Fruit fly (Drosophila melanogaster): Measurements from ENCODE around the gene Jon65Ai.

The Jon65Ai gene

DNA sequence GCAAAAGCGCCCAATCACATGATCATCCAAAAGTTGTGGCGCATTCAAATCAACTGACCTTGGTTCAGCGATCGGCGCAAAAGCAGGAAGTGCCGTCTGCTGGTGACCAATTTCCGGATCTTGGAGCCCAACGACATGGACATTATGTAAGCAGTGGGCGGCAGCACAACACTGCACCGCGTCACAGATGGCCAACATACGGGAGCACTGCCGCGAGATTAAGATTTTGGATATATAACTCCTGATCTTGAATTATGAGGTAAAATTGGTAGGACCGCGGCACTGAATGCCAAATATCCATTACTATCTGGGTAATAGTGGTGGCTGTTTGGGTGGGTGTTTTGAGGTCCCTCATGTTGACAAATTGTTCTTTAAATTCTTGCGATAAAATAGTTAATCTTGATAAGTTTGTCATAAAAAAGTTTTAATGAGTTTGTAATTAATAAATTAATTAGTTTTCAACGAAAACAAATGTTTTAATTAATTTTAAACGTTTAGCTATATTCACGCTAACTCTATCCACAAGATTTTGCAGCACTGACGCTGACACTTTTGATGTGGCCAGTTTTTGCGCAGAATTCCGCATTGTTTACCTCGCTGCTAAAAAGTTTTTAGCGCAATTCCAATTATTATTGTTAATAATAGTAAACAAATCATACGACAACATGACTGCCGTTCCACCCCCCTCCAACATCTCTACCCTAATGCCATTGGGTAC, 20.9 kb upstream of the Jon65Ai start, which contains the start of the genes CG13295 and CG6610 (continued):
- peak; percentile 38 for TF ChIP-seq BEAF-32 (GFP tag; optimal IDR thresholded peaks at IDR 0.05)
- TF ChIP-seq H15 (GFP tag; IDR thresholded peaks at IDR 0.05): peak; percentile 20; the same call in 1 of the 3 replicates
- no peak for TF ChIP-seq run (tag; optimal IDR thresholded peaks at IDR 0.05)
- peak; percentile 40 for TF ChIP-seq scrt (GFP tag; optimal IDR thresholded peaks at IDR 0.05)
- TF ChIP-seq crp (GFP tag; optimal IDR thresholded peaks at IDR 0.05): peak in 1 of 2 experiments; percentile 25
- peak; percentile 76 for TF ChIP-seq CG9817 (tag; optimal IDR thresholded peaks at IDR 0.05)
- TF ChIP-seq CG7556 (GFP tag; optimal IDR thresholded peaks at IDR 0.05): peak; percentile 28
- peak; percentile 71 for TF ChIP-seq CG3847 (GFP tag; IDR thresholded peaks at IDR 0.05)
- peak; percentile 50 for TF ChIP-seq Abd-B (GFP tag; optimal IDR thresholded peaks at IDR 0.05)
- no peak for TF ChIP-seq CG18476 (GFP tag; optimal IDR thresholded peaks at IDR 0.05)
- no peak for TF ChIP-seq CG14965 (GFP tag; optimal IDR thresholded peaks at IDR 0.05; ENCODE audit: borderline replicate concordance)
- TF ChIP-seq hbn (GFP tag; IDR thresholded peaks at IDR 0.05; ENCODE audit: partially characterized antibody): no peak
- TF ChIP-seq pho (GFP tag; optimal IDR thresholded peaks at IDR 0.05): peak; percentile 59
- no peak for TF ChIP-seq CG1792 (GFP tag; optimal IDR thresholded peaks at IDR 0.05)
- peak; percentile 44 for TF ChIP-seq CG12155 (GFP tag; optimal IDR thresholded peaks at IDR 0.05)
- 0 out of 3 replicates have a peak, but pooled peaks have one; percentile 15 for TF ChIP-seq CG2889 (GFP tag; IDR thresholded peaks at IDR 0.05)
- peak; percentile 22 for TF ChIP-seq Sry-δ (GFP tag; optimal IDR thresholded peaks at IDR 0.05)
- peak; percentile 66 for TF ChIP-seq Fer3 (tag; optimal IDR thresholded peaks at IDR 0.05)
- TF ChIP-seq Lim3 (GFP tag; IDR thresholded peaks at IDR 0.05): no peak
- no peak for TF ChIP-seq chm (GFP tag; IDR thresholded peaks at IDR 0.05)
- TF ChIP-seq CG6654 (GFP tag; optimal IDR thresholded peaks at IDR 0.05): no peak
- peak; percentile 58 for TF ChIP-seq trem (tag; optimal IDR thresholded peaks at IDR 0.05)
- TF ChIP-seq toy (GFP tag; IDR thresholded peaks at IDR 0.05): no peak
- peak; percentile 39 for TF ChIP-seq pzg (GFP tag; optimal IDR thresholded peaks at IDR 0.05)
- no peak for TF ChIP-seq HLHmδ (GFP tag; optimal IDR thresholded peaks at IDR 0.05)
- peak; percentile 55 for TF ChIP-seq Dek (tag; optimal IDR thresholded peaks at IDR 0.05)
- TF ChIP-seq YL-1 (GFP tag; optimal IDR thresholded peaks at IDR 0.05): peak; percentile 46
- TF ChIP-seq CG32772 (GFP tag; IDR thresholded peaks at IDR 0.05): 0 out of 2 replicates have a peak, but pooled peaks have one; percentile 28
- peak; percentile 77 for TF ChIP-seq Sin3A (optimal IDR thresholded peaks at IDR 0.05)
- TF ChIP-seq slbo (GFP tag; IDR thresholded peaks at IDR 0.05): peak; percentile 70
- TF ChIP-seq CG4617 (GFP tag; optimal IDR thresholded peaks at IDR 0.05; ENCODE audit: borderline replicate concordance): peak; percentile 20

- TF ChIP-seq lbe (GFP tag; optimal IDR thresholded peaks at IDR 0.05): peak; percentile 38
- no peak for TF ChIP-seq nerfin-1 (tag; optimal IDR thresholded peaks at IDR 0.05)
- TF ChIP-seq Sox100B (GFP tag; optimal IDR thresholded peaks at IDR 0.05): peak; percentile 75
- TF ChIP-seq Gug (GFP tag; IDR thresholded peaks at IDR 0.05): peak; percentile 46; the same call in 2 of the 4 replicates
- no peak for TF ChIP-seq pum (GFP tag; optimal IDR thresholded peaks at IDR 0.05)
- peak; percentile 17; the same call in 1 of the 2 replicates for TF ChIP-seq Atf6 (GFP tag; IDR thresholded peaks at IDR 0.05)
- no peak for TF ChIP-seq nom (GFP tag; optimal IDR thresholded peaks at IDR 0.05)
- peak; percentile 14 for TF ChIP-seq CG13624 (GFP tag; optimal IDR thresholded peaks at IDR 0.05)
- no peak for TF ChIP-seq CG5953 (GFP tag; IDR thresholded peaks at IDR 0.05)
- peak; percentile 99 for TF ChIP-seq Ets97D (GFP tag; optimal IDR thresholded peaks at IDR 0.05)
- peak; percentile 55 for TF ChIP-seq CG8089 (GFP tag; optimal IDR thresholded peaks at IDR 0.05)
- TF ChIP-seq Hmx (GFP tag; optimal IDR thresholded peaks at IDR 0.05): peak; percentile 22
- peak; percentile 62; the same call in 1 of the 2 replicates for TF ChIP-seq Ada2b (GFP tag; IDR thresholded peaks at IDR 0.05)
- TF ChIP-seq CG13424 (tag; optimal IDR thresholded peaks at IDR 0.05): peak; percentile 16
- TF ChIP-seq Sox102F (GFP tag; optimal IDR thresholded peaks at IDR 0.05): peak; percentile 0
- TF ChIP-seq CG16813 (GFP tag; IDR thresholded peaks at IDR 0.05; ENCODE audit: partially characterized antibody): no peak
- TF ChIP-seq B-H1 (GFP tag; IDR thresholded peaks at IDR 0.05): peak; percentile 65
- no peak for TF ChIP-seq ato (GFP tag; IDR thresholded peaks at IDR 0.05; ENCODE audit: partially characterized antibody)
These were observed 17.4 kb upstream of the Jon65Ai start, which contains the start of gene CG6602 for dm6 chr3L:6071454-6072189. Gene CG6602 (plus strand): TSS chr3L:6072139.
